Fruit fly (Drosophila melanogaster): ENCODE measurements around the gene NHP2.

The NHP2 gene

dm6 chr3L:14801854-14802616, at the start of gene NHP2 (continued):
- TF ChIP-seq gem (tag; optimal IDR thresholded peaks at IDR 0.05) (peak; percentile 90), CG16863 (GFP tag; optimal IDR thresholded peaks at IDR 0.05) (peak; percentile 33), ase (GFP tag; IDR thresholded peaks at IDR 0.05) (peak; percentile 84), Spps (tag; optimal IDR thresholded peaks at IDR 0.05) (peak; percentile 67), H15 (GFP tag; IDR thresholded peaks at IDR 0.05) (no peak; the same call in 1 of the 3 replicates), CG13894 (tag; optimal IDR thresholded peaks at IDR 0.05) (no peak), CG12769 (tag; optimal IDR thresholded peaks at IDR 0.05) (no peak), ems (GFP tag; optimal IDR thresholded peaks at IDR 0.05) (peak; percentile 58), slou (GFP tag; optimal IDR thresholded peaks at IDR 0.05) (peak; percentile 66), ash1 (GFP tag; optimal IDR thresholded peaks at IDR 0.05) (no peak), Lpt (GFP tag; optimal IDR thresholded peaks at IDR 0.05) (no peak), CG11247 (GFP tag; IDR thresholded peaks at IDR 0.05) (no peak; the same call in 1 of the 2 replicates), ato (GFP tag; IDR thresholded peaks at IDR 0.05; ENCODE audit: partially characterized antibody) (no peak), H2.0 (GFP tag; IDR thresholded peaks at IDR 0.05) (peak; percentile 63), CG8089 (GFP tag; optimal IDR thresholded peaks at IDR 0.05) (peak; percentile 34), dmrt11E (tag; optimal IDR thresholded peaks at IDR 0.05) (peak; percentile 80), CG2678 (tag; optimal IDR thresholded peaks at IDR 0.05) (no peak), CG13287 (GFP tag; IDR thresholded peaks at IDR 0.05; ENCODE audit: partially characterized antibody) (peak; percentile 49; the same call in 1 of the 2 replicates), Atf3 (GFP tag; optimal IDR thresholded peaks at IDR 0.05) (peak; percentile 47), nerfin-1 (tag; optimal IDR thresholded peaks at IDR 0.05) (peak; percentile 65), zfh1 (GFP tag; IDR thresholded peaks at IDR 0.05) (peak; percentile 79), ewg (GFP tag; optimal IDR thresholded peaks at IDR 0.05) (no peak), nom (GFP tag; optimal IDR thresholded peaks at IDR 0.05) (peak; percentile 58), CG6254 (GFP tag; optimal IDR thresholded peaks at IDR 0.05) (no peak), ranshi (GFP tag; IDR thresholded peaks at IDR 0.05) (peak; percentile 65; the same call in 1 of the 2 replicates), CG6854 (GFP tag; optimal IDR thresholded peaks at IDR 0.05) (peak; percentile 70), Dek (tag; optimal IDR thresholded peaks at IDR 0.05) (peak; percentile 88), kni (GFP tag; optimal IDR thresholded peaks at IDR 0.05) (no peak), Atf6 (GFP tag; IDR thresholded peaks at IDR 0.05) (peak; percentile 87), crp (GFP tag; optimal IDR thresholded peaks at IDR 0.05) (peak in 1 of 2 experiments; percentile 70), gro (GFP tag; optimal IDR thresholded peaks at IDR 0.05) (peak; percentile 68), fu2 (GFP tag; optimal IDR thresholded peaks at IDR 0.05) (peak; percentile 18), Camta (GFP tag; optimal IDR thresholded peaks at IDR 0.05) (peak; percentile 8), run (tag; optimal IDR thresholded peaks at IDR 0.05) (peak; percentile 73), CG12071 (GFP tag; optimal IDR thresholded peaks at IDR 0.05) (no peak), crc (GFP tag; optimal IDR thresholded peaks at IDR 0.05) (no peak), eve (GFP tag; optimal IDR thresholded peaks at IDR 0.05) (no peak), CG31365 (tag; optimal IDR thresholded peaks at IDR 0.05) (peak; percentile 36), Kr (GFP tag; optimal IDR thresholded peaks at IDR 0.05) (no peak), Opbp (GFP tag; IDR thresholded peaks at IDR 0.05; ENCODE audit: partially characterized antibody) (no peak), Poxn (GFP tag; IDR thresholded peaks at IDR 0.05) (peak; percentile 55), CG16815 (GFP tag; optimal IDR thresholded peaks at IDR 0.05) (peak; percentile 41), chif (GFP tag; optimal IDR thresholded peaks at IDR 0.05) (peak; percentile 48 to 69), CG11696 (GFP tag; IDR thresholded peaks at IDR 0.05) (peak; percentile 37; the same call in 1 of the 2 replicates), Oaz (GFP tag; IDR thresholded peaks at IDR 0.05) (peak; percentile 68)

All from whole organism, embryonic.